Worm (Caenorhabditis elegans) whole organism, L4/young adult: Measurements from ENCODE around the gene Y37A1A.3.

ENCODE experiments used
- W03F9.2 ChIP-seq: fragments of 150-350 bp; optimal IDR thresholded peaks from 2 replicates; lab custom pipeline; 2014; ENCODE audit warnings: missing biosample characterization, missing genetic modification characterization
- dao-5 ChIP-seq: sonication (generic microtip); optimal IDR thresholded peaks from 2 replicates; lab custom pipeline; 2016; ENCODE audit warnings: missing genotype, missing genetic modification characterization, moderate library complexity, missing compliant biosample characterization
- him-1 ChIP-seq: sonication (generic microtip); optimal IDR thresholded peaks from 2 replicates; lab custom pipeline; 2016; ENCODE audit warnings: missing genotype, missing genetic modification reagents, missing genetic modification characterization, missing compliant biosample characterization

ce11 chrIV:13860459-13860858 is 42.2 kb downstream of the Y37A1A.3 start:
- TF ChIP-seq him-1 (tag; lab: Kevin White, UChicago), result no peak
- no peak for TF ChIP-seq dao-5 (tag; lab: Kevin White, UChicago)
- no peak for TF ChIP-seq W03F9.2
